Worm (Caenorhabditis elegans) whole organism, young adult: ENCODE results near the gene Y22D7AL.10.

Source experiments
- B0035.1 ChIP-seq: sonication (generic microtip); optimal IDR thresholded peaks from 2 replicates; lab custom pipeline; 2016; ENCODE audit warnings: missing genetic modification characterization, mild to moderate bottlenecking, missing compliant biosample characterization, missing genotype, missing genetic modification reagents
- F52B5.7 ChIP-seq: sonication (generic microtip); optimal IDR thresholded peaks from 2 replicates; lab custom pipeline; 2016; ENCODE audit warnings: mild to moderate bottlenecking, missing genetic modification characterization, missing compliant biosample characterization
- F57C9.4 ChIP-seq: sonication (generic microtip); optimal IDR thresholded peaks from 2 replicates; lab custom pipeline; 2017; ENCODE audit warnings: mild to moderate bottlenecking, missing genetic modification characterization, missing compliant biosample characterization
- K11D2.4 ChIP-seq: fragments of 200-800 bp; sonication (Bioruptor generic); IDR thresholded peaks from 2 replicates; pipeline ENCODE4 v1.3.6; 2022; ENCODE audit warnings: missing genetic modification reagents, missing genetic modification characterization, missing compliant biosample characterization
- Y79H2A.3 ChIP-seq: fragments of 200-800 bp; sonication (Bioruptor generic); conservative IDR thresholded peaks from 2 replicates; pipeline ENCODE4 v1.3.6; 2022; ENCODE audit warnings: missing genetic modification reagents, missing genetic modification characterization, missing compliant biosample characterization
- ZK185.1 ChIP-seq: sonication (generic microtip); optimal IDR thresholded peaks from 2 replicates; lab custom pipeline; 2016; ENCODE audit warnings: mild to moderate bottlenecking, missing genetic modification characterization, missing compliant biosample characterization; ENCODE audit not compliant: poor library complexity, severe bottlenecking
- ama-1 ChIP-seq, 3 experiments: fragments of 150-350 bp in 1 of 3; sonication (generic microtip) in 2 of 3; optimal IDR thresholded peaks; 2 replicates each; lab custom pipeline; 2014 to 2018; ENCODE audit warnings: missing biosample characterization in 2 of 3, missing genetic modification characterization in 2 of 3, missing genetic modification reagents in 2 of 3
- bed-1 ChIP-seq: fragments of 200-800 bp; sonication (Bioruptor generic); IDR thresholded peaks from 2 replicates; pipeline ENCODE4 v1.3.6; 2022; ENCODE audit warnings: missing genetic modification reagents, missing genetic modification characterization, missing compliant biosample characterization
- bed-2 ChIP-seq: fragments of 200-800 bp; sonication (Bioruptor generic); IDR thresholded peaks from 2 replicates; pipeline ENCODE4 v1.3.6; 2022; ENCODE audit warnings: missing genetic modification reagents, missing genetic modification characterization, missing compliant biosample characterization
- ccch-3 ChIP-seq: fragments of 200-800 bp; sonication (Bioruptor generic); optimal IDR thresholded peaks from 2 replicates; lab custom pipeline; 2018; ENCODE audit warnings: mild to moderate bottlenecking, missing genetic modification characterization, missing compliant biosample characterization
- cebp-2 ChIP-seq: fragments of 200-800 bp; sonication (Bioruptor generic); IDR thresholded peaks from 2 replicates; pipeline ENCODE4 v1.3.6; 2022; ENCODE audit warnings: missing genetic modification characterization, missing compliant biosample characterization
- chd-7 ChIP-seq: sonication (generic microtip); optimal IDR thresholded peaks from 2 replicates; lab custom pipeline; 2016; ENCODE audit warnings: mild to moderate bottlenecking, missing genetic modification characterization, moderate library complexity, missing compliant biosample characterization
- die-1 ChIP-seq: sonication (generic microtip); optimal IDR thresholded peaks from 2 replicates; lab custom pipeline; 2016; ENCODE audit warnings: missing genotype, mild to moderate bottlenecking, missing genetic modification characterization, missing compliant biosample characterization
- efl-1 ChIP-seq: fragments of 150-350 bp; optimal IDR thresholded peaks from 2 replicates; lab custom pipeline; 2014; ENCODE audit warnings: missing biosample characterization, missing genetic modification reagents, missing genetic modification characterization
- egl-44 ChIP-seq: fragments of 200-800 bp; sonication (Bioruptor generic); IDR thresholded peaks from 2 replicates; pipeline ENCODE4 v1.3.6; 2022; ENCODE audit warnings: missing genetic modification reagents, missing genetic modification characterization, missing compliant biosample characterization
- egrh-3 ChIP-seq: fragments of 200-800 bp; sonication (Bioruptor generic); IDR thresholded peaks from 2 replicates; pipeline ENCODE4 v1.3.6; 2022; ENCODE audit warnings: missing genetic modification reagents, missing genetic modification characterization, missing compliant biosample characterization
- ets-4 ChIP-seq: fragments of 200-800 bp; sonication (Bioruptor generic); optimal IDR thresholded peaks from 2 replicates; lab custom pipeline; 2018; ENCODE audit warnings: mild to moderate bottlenecking, missing genetic modification characterization, missing compliant biosample characterization
- hmg-1.2 ChIP-seq: fragments of 200-800 bp; sonication (Bioruptor generic); IDR thresholded peaks from 2 replicates; pipeline ENCODE4 v1.3.6; 2022; ENCODE audit warnings: missing genetic modification reagents, missing genetic modification characterization, missing compliant biosample characterization
- let-526 ChIP-seq: fragments of 200-800 bp; sonication (Bioruptor generic); IDR thresholded peaks from 2 replicates; pipeline ENCODE4 v1.3.6; 2022; ENCODE audit warnings: missing genetic modification reagents, missing genetic modification characterization, missing compliant biosample characterization
- mcd-1 ChIP-seq: fragments of 200-800 bp; sonication (Bioruptor generic); IDR thresholded peaks from 2 replicates; pipeline ENCODE4 v1.3.6; 2022; ENCODE audit warnings: missing genetic modification reagents, missing genetic modification characterization, missing compliant biosample characterization
- mes-4 ChIP-seq: sonication (generic microtip); optimal IDR thresholded peaks from 2 replicates; lab custom pipeline; 2016; ENCODE audit warnings: missing genotype, missing genetic modification characterization, missing compliant biosample characterization
- nhr-120 ChIP-seq: fragments of 200-800 bp; sonication (Bioruptor generic); IDR thresholded peaks from 2 replicates; pipeline ENCODE4 v1.3.6; 2022; ENCODE audit warnings: missing genetic modification characterization, missing compliant biosample characterization
- nhr-80 ChIP-seq: sonication (generic microtip); optimal IDR thresholded peaks from 2 replicates; lab custom pipeline; 2016; ENCODE audit warnings: missing genetic modification characterization, missing compliant biosample characterization
- nhr-90 ChIP-seq: sonication (generic microtip); optimal IDR thresholded peaks from 2 replicates; lab custom pipeline; 2016; ENCODE audit warnings: missing genotype, mild to moderate bottlenecking, missing genetic modification characterization, missing compliant biosample characterization
- rcor-1 ChIP-seq: fragments of 200-800 bp; sonication (Bioruptor generic); IDR thresholded peaks from 2 replicates; pipeline ENCODE4 v1.3.6; 2022; ENCODE audit warnings: missing genetic modification reagents, missing genetic modification characterization, missing compliant biosample characterization
- rec-8 ChIP-seq, 2 experiments: sonication (generic microtip); optimal IDR thresholded peaks; 2 replicates each; lab custom pipeline; 2016; ENCODE audit warnings: mild to moderate bottlenecking in 2 of 2, missing genetic modification characterization in 2 of 2, missing genetic modification reagents in 2 of 2, missing genotype in 2 of 2, missing biosample characterization in 1 of 2, missing compliant biosample characterization in 1 of 2, moderate library complexity in 1 of 2
- rpc-1 ChIP-seq, 2 experiments: fragments of 150-350 bp in 1 of 2; sonication (generic microtip) in 1 of 2; optimal IDR thresholded peaks; 2 replicates each; lab custom pipeline; 2014 to 2018; ENCODE audit warnings: missing biosample characterization in 1 of 2, missing genetic modification characterization in 1 of 2, missing genetic modification reagents in 1 of 2, missing genotype in 1 of 2
- snpc-4 ChIP-seq, 5 experiments: fragments of 150-350 bp in 1 of 5; sonication (generic microtip) in 4 of 5; optimal IDR thresholded peaks; 2 replicates each; lab custom pipeline; 2014 to 2018; ENCODE audit warnings: missing genetic modification characterization in 5 of 5, missing biosample characterization in 3 of 5, antibody characterized with exemption in 2 of 5, mild to moderate bottlenecking in 2 of 5, missing compliant biosample characterization in 2 of 5, missing genotype in 2 of 5, moderate library complexity in 2 of 5, missing genetic modification reagents in 1 of 5
- tbp1 ChIP-seq: fragments of 200-800 bp; sonication (Bioruptor generic); optimal IDR thresholded peaks from 2 replicates; lab custom pipeline; 2018; ENCODE audit warnings: mild to moderate bottlenecking, missing genetic modification characterization, missing compliant biosample characterization
- xnd-1 ChIP-seq: sonication (generic microtip); optimal IDR thresholded peaks from 2 replicates; lab custom pipeline; 2016; ENCODE audit warnings: missing genotype, missing genetic modification reagents, missing genetic modification characterization, missing compliant biosample characterization
- zim-3 ChIP-seq: sonication (generic microtip); optimal IDR thresholded peaks from 2 replicates; lab custom pipeline; 2017; ENCODE audit warnings: mild to moderate bottlenecking, missing genetic modification characterization, moderate library complexity, missing compliant biosample characterization
- ztf-26 ChIP-seq: sonication (generic microtip); optimal IDR thresholded peaks from 2 replicates; lab custom pipeline; 2017; ENCODE audit warnings: missing genetic modification characterization, missing compliant biosample characterization
- ztf-3 ChIP-seq: fragments of 200-800 bp; sonication (Bioruptor generic); optimal IDR thresholded peaks from 2 replicates; lab custom pipeline; 2018; ENCODE audit warnings: mild to moderate bottlenecking, missing genetic modification characterization, missing compliant biosample characterization
- ztf-6 ChIP-seq: fragments of 200-800 bp; sonication (Bioruptor generic); IDR thresholded peaks from 2 replicates; pipeline ENCODE4 v1.3.6; 2022; ENCODE audit warnings: missing genetic modification reagents, missing genetic modification characterization, missing compliant biosample characterization

Gene Y22D7AL.10

DNA sequence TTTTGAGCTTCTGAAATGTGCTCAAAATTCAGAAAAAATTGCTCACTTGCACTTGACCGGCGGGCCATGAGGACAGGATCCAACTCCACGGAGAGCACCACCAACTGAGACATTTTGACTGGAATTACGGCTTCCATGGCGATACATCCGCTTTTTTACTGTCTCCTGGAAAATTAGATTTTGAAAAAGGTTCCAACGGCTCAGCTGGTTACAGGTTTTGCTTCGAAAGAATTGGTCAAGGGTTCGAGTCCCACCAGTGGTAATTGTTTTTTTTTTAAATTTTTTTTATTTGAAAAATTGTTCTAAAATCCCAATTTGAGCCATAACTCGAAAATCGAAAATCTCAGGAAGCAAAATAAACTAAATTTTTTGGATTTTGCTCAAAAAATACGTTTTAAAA, 43.7 kb upstream of the Y22D7AL.10 start:
- no peak for TF ChIP-seq bed-2 (GFP tag; lab: Robert Waterston, UW)
- no peak for TF ChIP-seq rcor-1
- no peak for TF ChIP-seq F57C9.4 (tag; lab: Kevin White, UChicago)
- peak; percentile 70 for TF ChIP-seq tbp1 (GFP tag; lab: Kevin White, UChicago)
- TF ChIP-seq rpc-1 (optimal IDR thresholded peaks at IDR 0.05; lab: Kevin White, UChicago): no peak
- TF ChIP-seq rpc-1 (tag; optimal IDR thresholded peaks at IDR 0.05; lab: Kevin White, UChicago): peak; percentile 56
- no peak for TF ChIP-seq F52B5.7 (tag; lab: Kevin White, UChicago)

DNA sequence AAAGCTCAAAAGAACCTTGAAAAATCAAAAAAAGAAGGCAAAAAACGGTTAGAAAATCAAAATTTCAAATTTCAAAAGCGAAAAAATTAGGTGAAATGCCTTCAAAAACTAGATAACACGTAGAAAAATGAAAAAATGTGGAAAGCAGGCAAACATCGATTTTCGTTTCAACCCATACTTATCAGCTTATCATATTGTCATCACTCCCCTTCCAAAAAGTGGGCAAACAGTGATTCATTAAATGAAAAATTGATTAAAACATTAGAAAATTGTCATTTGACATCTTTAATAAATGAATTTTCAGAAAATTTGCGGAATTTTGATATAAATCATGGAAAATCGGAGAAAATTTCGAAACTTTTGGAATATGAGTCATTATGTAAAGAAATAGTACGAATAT, 42.3 kb upstream of the Y22D7AL.10 start:
- TF ChIP-seq zim-3 (tag; lab: Kevin White, UChicago) (no peak), nhr-80 (tag; lab: Kevin White, UChicago) (peak; percentile 40), ztf-3 (no peak), ccch-3 (GFP tag; lab: Kevin White, UChicago) (no peak), xnd-1 (no peak), mcd-1 (GFP tag; lab: Robert Waterston, UW) (no peak), let-526 (GFP tag; lab: Robert Waterston, UW) (no peak)
- TF ChIP-seq, all 124 proteins: peak for 1

DNA sequence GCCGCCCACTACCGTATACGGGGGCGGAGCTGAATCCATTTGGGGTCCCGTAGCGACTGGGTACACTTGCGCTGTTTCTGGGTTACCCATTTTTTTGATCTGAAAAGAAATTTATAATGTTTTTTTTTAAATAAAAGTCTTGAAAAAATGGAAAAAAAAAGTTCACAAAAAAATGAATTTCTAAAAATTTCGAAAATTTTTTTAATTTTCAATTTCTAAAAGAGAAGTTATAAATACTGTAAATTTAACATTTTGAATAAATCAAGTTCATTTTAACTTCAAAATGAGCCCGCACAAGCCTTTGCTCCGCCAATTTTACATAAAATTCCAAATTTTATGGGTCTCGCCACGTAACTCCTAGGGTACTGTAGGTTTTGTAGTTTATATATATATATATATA, 41.0 kb upstream of the Y22D7AL.10 start, which contains the start of gene Y22D7AL.15:
TSS of gene Y22D7AL.15 (minus strand) at position 101 of the 400 bp plus-strand sequence.
- no peak for TF ChIP-seq efl-1 (GFP tag; lab: Kevin White, UChicago)
- no peak for TF ChIP-seq nhr-120 (GFP tag; lab: Robert Waterston, UW)
- TF ChIP-seq rec-8 (tag; optimal IDR thresholded peaks at IDR 0.05; lab: Kevin White, UChicago): no peak
- TF ChIP-seq, all 124 proteins: peak for 0

DNA sequence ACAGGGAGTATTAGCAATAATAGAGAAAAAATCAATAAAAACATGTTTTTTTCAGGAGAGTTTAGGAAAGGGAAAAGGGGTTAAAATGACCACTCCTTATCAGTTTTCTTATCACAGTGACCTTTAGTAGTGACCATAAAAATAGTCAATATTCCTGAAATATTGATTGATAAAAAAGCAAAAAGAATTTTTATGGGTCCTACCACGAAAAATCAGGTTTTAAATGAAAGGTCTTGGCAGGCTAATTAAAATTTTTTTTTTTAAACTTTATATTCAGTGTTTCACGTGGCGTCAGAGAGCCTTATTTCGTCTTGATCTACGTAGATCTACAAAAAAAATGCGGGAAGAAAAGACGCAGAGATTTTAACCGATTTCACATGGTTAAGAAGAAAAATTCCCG, 38.7 kb upstream of the Y22D7AL.10 start, which contains the start of gene cht-4:
TSS of gene cht-4 (minus strand) at position 101 of the 400 bp plus-strand sequence.
- TF ChIP-seq hmg-1.2 (no peak), cebp-2 (no peak), ZK185.1 (tag; lab: Kevin White, UChicago) (no peak), ztf-6 (no peak), K11D2.4 (GFP tag; lab: Robert Waterston, UW) (no peak), efl-1 (GFP tag; lab: Kevin White, UChicago) (no peak), mes-4 (tag; lab: Kevin White, UChicago) (no peak), Y79H2A.3 (GFP tag; lab: Robert Waterston, UW) (no peak)
- TF ChIP-seq, all 124 proteins: peak for 0

DNA sequence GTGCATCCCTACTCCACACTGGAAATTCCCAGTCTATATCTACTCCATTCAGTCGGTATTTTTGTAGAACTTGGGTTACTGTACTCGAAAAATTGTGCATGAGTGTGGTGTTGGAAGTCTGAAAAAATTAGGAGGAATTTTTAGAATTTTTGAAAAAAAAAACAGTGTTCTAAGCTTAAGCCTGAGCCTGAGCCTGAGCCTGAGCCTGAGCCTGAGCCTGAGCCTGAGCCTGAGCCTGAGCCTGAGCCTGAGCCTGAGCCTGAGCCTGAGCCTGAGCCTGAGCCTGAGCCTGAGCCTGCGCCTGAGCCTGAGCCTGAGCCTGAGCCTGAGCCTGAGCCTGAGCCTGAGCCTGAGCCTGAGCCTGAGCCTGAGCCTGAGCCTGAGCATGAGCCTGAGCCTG, 37.6 kb upstream of the Y22D7AL.10 start:
- peak; percentile 91 for TF ChIP-seq egrh-3 (GFP tag; lab: Robert Waterston, UW)

DNA sequence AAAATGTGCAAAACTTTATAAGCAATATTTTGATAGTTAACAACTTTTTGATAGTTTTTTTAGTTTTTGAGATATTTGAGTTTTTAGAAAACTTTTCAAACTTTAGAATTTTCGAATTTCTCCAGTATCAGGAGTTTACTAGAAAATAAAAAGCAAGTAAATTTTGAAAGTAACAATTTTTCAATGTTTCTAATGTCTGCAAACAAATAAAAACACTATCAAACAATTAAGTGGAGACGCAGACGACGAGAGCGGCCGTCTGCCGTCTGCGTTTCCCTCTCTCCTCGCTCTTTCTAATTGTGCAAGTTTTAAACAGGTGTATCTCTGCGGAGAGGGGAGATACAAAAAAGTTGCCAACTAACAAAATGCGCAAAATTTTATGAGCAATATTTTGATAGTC, 34.2 kb upstream of the Y22D7AL.10 start:
- no peak for TF ChIP-seq snpc-4 (GFP tag; optimal IDR thresholded peaks at IDR 0.05; lab: Kevin White, UChicago)
- no peak for TF ChIP-seq snpc-4 (tag; optimal IDR thresholded peaks at IDR 0.05; lab: Kevin White, UChicago)
- TF ChIP-seq bed-1 (GFP tag; lab: Robert Waterston, UW): no peak
- no peak for TF ChIP-seq ets-4
- no peak for TF ChIP-seq K11D2.4 (GFP tag; lab: Robert Waterston, UW)
- no peak for TF ChIP-seq egl-44 (GFP tag; lab: Robert Waterston, UW)
- TF ChIP-seq ztf-26 (tag; lab: Kevin White, UChicago): no peak
- no peak for TF ChIP-seq chd-7 (tag; lab: Kevin White, UChicago)
- no peak for TF ChIP-seq die-1 (tag; lab: Kevin White, UChicago)
- no peak for TF ChIP-seq ama-1 (optimal IDR thresholded peaks at IDR 0.05; lab: Kevin White, UChicago)
- no peak for TF ChIP-seq ama-1 (GFP tag; optimal IDR thresholded peaks at IDR 0.05; lab: Kevin White, UChicago)
- TF ChIP-seq B0035.1: no peak
- TF ChIP-seq nhr-90 (tag; lab: Kevin White, UChicago): no peak
